Fruit fly (Drosophila melanogaster) whole organism, adult: ENCODE results near the gene CG9257.

Experiments used
- CG11617 ChIP-seq: fragments of 200-800 bp; sonication (Bioruptor generic); optimal IDR thresholded peaks from 2 replicates; lab custom pipeline; 2017; ENCODE audit warnings: mild to moderate bottlenecking, missing biosample characterization, missing genetic modification reagents, missing genetic modification characterization
- CG12768 ChIP-seq: fragments of 200-800 bp; sonication (Bioruptor generic); optimal IDR thresholded peaks from 2 replicates; lab custom pipeline; 2017; ENCODE audit warnings: missing biosample characterization, missing genetic modification characterization, mild to moderate bottlenecking, moderate library complexity, missing genetic modification reagents
- CG14711 ChIP-seq: fragments of 200-800 bp; sonication (Bioruptor generic); optimal IDR thresholded peaks from 2 replicates; lab custom pipeline; 2018; ENCODE audit warnings: missing biosample characterization, mild to moderate bottlenecking, missing genetic modification characterization, moderate library complexity
- CG1620 ChIP-seq: fragments of 200-800 bp; sonication (Bioruptor generic); optimal IDR thresholded peaks from 2 replicates; lab custom pipeline; 2016; ENCODE audit warnings: missing biosample characterization, missing genetic modification characterization
- CG33017 ChIP-seq: fragments of 200-800 bp; sonication (Bioruptor generic); optimal IDR thresholded peaks from 2 replicates; lab custom pipeline; 2018; ENCODE audit warnings: missing biosample characterization, mild to moderate bottlenecking, missing genetic modification characterization, moderate library complexity
- CG5204 ChIP-seq: fragments of 200-800 bp; sonication (Bioruptor generic); optimal IDR thresholded peaks from 2 replicates; lab custom pipeline; 2016; ENCODE audit warnings: missing biosample characterization, missing genetic modification characterization
- CG7045 ChIP-seq: fragments of 200-800 bp; sonication (Bioruptor generic); optimal IDR thresholded peaks from 2 replicates; lab custom pipeline; 2017; ENCODE audit warnings: missing biosample characterization, mild to moderate bottlenecking, missing genetic modification characterization
- CG7101 ChIP-seq: fragments of 200-800 bp; sonication (Bioruptor generic); optimal IDR thresholded peaks from 2 replicates; lab custom pipeline; 2018; ENCODE audit warnings: missing biosample characterization, mild to moderate bottlenecking, missing genetic modification characterization, moderate library complexity
- Clk ChIP-seq: fragments of 200-800 bp; sonication (Bioruptor generic); optimal IDR thresholded peaks from 2 replicates; lab custom pipeline; 2017; ENCODE audit warnings: missing biosample characterization, missing genetic modification characterization
- Crg-1 ChIP-seq: fragments of 200-800 bp; sonication (Bioruptor generic); optimal IDR thresholded peaks from 2 replicates; lab custom pipeline; 2016; ENCODE audit warnings: missing biosample characterization, missing genetic modification characterization
- Hr96 ChIP-seq: fragments of 200-800 bp; sonication (Bioruptor generic); optimal IDR thresholded peaks from 2 replicates; lab custom pipeline; 2016; ENCODE audit warnings: missing biosample characterization, missing genetic modification characterization
- Mnt ChIP-seq: fragments of 200-800 bp; sonication (Bioruptor generic); optimal IDR thresholded peaks from 2 replicates; lab custom pipeline; 2016; ENCODE audit warnings: missing biosample characterization, mild to moderate bottlenecking, missing genetic modification characterization
- bab1 ChIP-seq: fragments of 200-800 bp; sonication (Bioruptor generic); optimal IDR thresholded peaks from 3 replicates; lab custom pipeline; 2019; ENCODE audit warnings: missing biosample characterization, mild to moderate bottlenecking, missing genetic modification characterization, moderate library complexity
- cic ChIP-seq: fragments of 200-800 bp; sonication (Bioruptor generic); optimal IDR thresholded peaks from 2 replicates; lab custom pipeline; 2017; ENCODE audit warnings: missing biosample characterization, mild to moderate bottlenecking, missing genetic modification characterization, moderate library complexity
- cnc ChIP-seq, 2 experiments: fragments of >200 bp; optimal IDR thresholded peaks; 2 replicates each; lab custom pipeline; 2017
- kay ChIP-seq: fragments of 200-800 bp; sonication (Bioruptor generic); peaks from one replicate; lab custom pipeline; 2016; ENCODE audit warnings: missing biosample characterization, missing genetic modification characterization, borderline replicate concordance
- ovo ChIP-seq: fragments of 200-800 bp; sonication (Bioruptor generic); optimal IDR thresholded peaks from 2 replicates; lab custom pipeline; 2016; ENCODE audit warnings: missing biosample characterization, missing genetic modification characterization
- pad ChIP-seq: fragments of 200-800 bp; sonication (Bioruptor generic); optimal IDR thresholded peaks from 3 replicates; lab custom pipeline; 2017; ENCODE audit warnings: missing biosample characterization, missing genetic modification characterization, mild to moderate bottlenecking, moderate library complexity, missing genetic modification reagents
- tj ChIP-seq: fragments of 200-800 bp; sonication (Bioruptor generic); optimal IDR thresholded peaks from 3 replicates; lab custom pipeline; 2017; ENCODE audit warnings: missing biosample characterization, mild to moderate bottlenecking, missing genetic modification characterization, moderate library complexity
- toe ChIP-seq: fragments of 200-800 bp; sonication (Bioruptor generic); optimal IDR thresholded peaks from 2 replicates; lab custom pipeline; 2016; ENCODE audit warnings: missing biosample characterization, missing genetic modification characterization

CG9257 gene

DNA sequence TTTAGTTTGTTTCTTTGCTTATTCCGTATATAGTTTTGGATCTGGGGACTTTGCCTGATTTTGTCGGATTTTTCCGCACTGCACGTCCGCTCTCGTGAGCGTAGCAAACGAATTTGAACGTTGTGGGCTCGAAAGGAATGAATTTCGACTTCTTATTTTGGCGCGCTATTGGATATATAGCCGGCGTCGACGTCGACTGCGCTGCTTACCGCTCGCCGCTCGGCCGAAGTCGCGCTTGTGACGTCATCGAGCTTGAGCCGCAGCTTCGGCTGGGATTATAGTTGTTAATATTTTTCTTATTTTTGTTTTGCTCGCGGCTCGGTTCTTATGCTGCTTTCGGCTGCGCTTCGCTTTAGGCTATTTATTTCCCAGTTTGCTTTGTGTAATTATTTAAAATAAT, 32.8 kb upstream of the CG9257 start:
- TF ChIP-seq CG12768 (GFP tag; lab: Kevin White, UChicago) (no peak), Crg-1 (GFP tag; lab: Kevin White, UChicago) (no peak), kay (GFP tag; lab: Kevin White, UChicago) (no peak), Mnt (GFP tag; lab: Kevin White, UChicago) (no peak)

DNA sequence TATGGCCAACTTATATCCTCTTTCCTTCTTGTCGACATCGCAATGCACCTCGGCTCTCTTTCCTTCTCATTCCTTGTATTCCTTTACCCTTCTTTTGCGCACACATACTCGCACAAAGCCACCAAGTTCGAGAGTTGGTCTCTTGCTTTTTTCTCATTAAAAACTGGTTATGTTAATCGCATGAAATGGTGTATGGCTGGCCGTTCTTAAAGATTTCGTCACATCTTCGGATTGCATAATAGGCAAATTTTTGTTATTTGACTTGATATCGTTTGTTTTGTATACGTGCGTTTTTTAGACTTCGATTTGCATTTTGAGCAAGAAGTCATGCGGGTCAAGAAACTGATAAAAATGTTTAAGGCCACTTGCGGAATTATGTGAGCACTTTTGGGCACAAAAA, 31.7 kb upstream of the CG9257 start:
- TF ChIP-seq pad (GFP tag; lab: Kevin White, UChicago) (no peak), CG14711 (no peak), CG33017 (tag; lab: Kevin White, UChicago) (no peak), CG7045 (GFP tag; lab: Kevin White, UChicago) (no peak), ovo (GFP tag; lab: Kevin White, UChicago) (no peak), CG1620 (GFP tag; lab: Kevin White, UChicago) (no peak)

dm6 chr2L:21071435-21071834, 31.1 kb upstream of the CG9257 start, which contains the start of gene CG9265:
TSS of gene CG9265 (minus strand) at chr2L:21071502.
- no peak for TF ChIP-seq tj (GFP tag; lab: Kevin White, UChicago)
- TF ChIP-seq cnc (optimal IDR thresholded peaks at IDR 0.05; lab: Kevin White, UChicago), result no peak
- TF ChIP-seq CG1620 (GFP tag; lab: Kevin White, UChicago), result no peak
- TF ChIP-seq CG5204, result peak; percentile 31
- TF ChIP-seq CG14711, result peak; percentile 72
- TF ChIP-seq CG12768 (GFP tag; lab: Kevin White, UChicago), result no peak

DNA sequence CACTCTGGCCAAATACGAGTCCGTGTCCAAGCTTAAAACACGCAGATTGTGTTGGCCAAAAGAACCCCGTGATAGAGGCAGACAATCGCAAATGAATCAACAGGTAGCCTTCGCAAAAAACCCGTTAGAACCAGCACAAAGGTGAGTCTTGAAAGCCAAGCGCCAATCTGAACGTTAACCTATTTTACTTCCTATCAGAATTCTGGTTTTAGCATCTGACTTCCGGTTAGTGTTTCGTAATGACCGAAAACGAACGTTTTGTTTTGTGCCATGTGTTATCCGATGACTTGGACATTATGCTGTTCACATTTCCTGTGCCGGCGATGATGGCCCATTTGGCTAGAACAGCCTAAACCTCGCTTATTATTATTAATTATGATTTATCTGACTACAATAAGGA, 30.2 kb upstream of the CG9257 start:
- TF ChIP-seq bab1 (GFP tag; lab: Kevin White, UChicago) (no peak), CG33017 (tag; lab: Kevin White, UChicago) (no peak), kay (GFP tag; lab: Kevin White, UChicago) (no peak), Hr96 (GFP tag; lab: Kevin White, UChicago) (no peak), Crg-1 (GFP tag; lab: Kevin White, UChicago) (no peak), cnc (optimal IDR thresholded peaks at IDR 0.05; lab: Kevin White, UChicago) (no peak), CG7101 (tag; lab: Kevin White, UChicago) (no peak), CG1620 (GFP tag; lab: Kevin White, UChicago) (no peak), CG5204 (no peak), cic (GFP tag; lab: Kevin White, UChicago) (no peak), tj (GFP tag; lab: Kevin White, UChicago) (no peak), CG11617 (GFP tag; lab: Kevin White, UChicago) (no peak), ovo (GFP tag; lab: Kevin White, UChicago) (no peak), CG7045 (GFP tag; lab: Kevin White, UChicago) (no peak), Mnt (GFP tag; lab: Kevin White, UChicago) (no peak)

- TF ChIP-seq bab1 (GFP tag; lab: Kevin White, UChicago) (no peak), ovo (GFP tag; lab: Kevin White, UChicago) (no peak), CG11617 (GFP tag; lab: Kevin White, UChicago) (no peak), toe (GFP tag; lab: Kevin White, UChicago) (no peak)
Observed at dm6 chr2L:21073300-21073699, 29.2 kb upstream of the CG9257 start.

DNA sequence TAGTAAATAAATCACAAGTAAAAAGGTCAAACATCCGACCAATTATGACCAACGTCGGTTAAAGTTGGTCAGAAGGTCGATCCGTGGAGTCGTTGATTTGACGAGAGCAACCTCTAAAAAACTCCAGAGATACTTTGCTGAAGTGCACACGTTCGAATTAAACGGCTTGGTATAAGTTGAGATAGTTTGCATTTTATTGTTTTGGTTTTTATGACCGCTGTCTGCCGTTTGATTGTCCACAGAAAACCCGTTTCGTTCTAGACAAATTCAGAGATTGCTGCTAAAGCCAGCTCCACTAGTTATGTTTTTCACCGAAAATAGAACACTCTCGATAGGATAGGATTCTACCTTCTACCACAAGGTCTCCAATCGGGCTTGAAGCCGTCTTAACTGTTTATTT, 28.7 kb upstream of the CG9257 start:
- TF ChIP-seq CG11617 (GFP tag; lab: Kevin White, UChicago), result no peak
- no peak for TF ChIP-seq Mnt (GFP tag; lab: Kevin White, UChicago)
- TF ChIP-seq CG1620 (GFP tag; lab: Kevin White, UChicago), result no peak
- TF ChIP-seq CG7045 (GFP tag; lab: Kevin White, UChicago), result no peak
- TF ChIP-seq cnc (optimal IDR thresholded peaks at IDR 0.05; lab: Kevin White, UChicago), result no peak
- TF ChIP-seq CG7101 (tag; lab: Kevin White, UChicago), result no peak
- no peak for TF ChIP-seq bab1 (GFP tag; lab: Kevin White, UChicago)
- TF ChIP-seq CG12768 (GFP tag; lab: Kevin White, UChicago), result no peak
- no peak for TF ChIP-seq Hr96 (GFP tag; lab: Kevin White, UChicago)
- no peak for TF ChIP-seq tj (GFP tag; lab: Kevin White, UChicago)
- no peak for TF ChIP-seq toe (GFP tag; lab: Kevin White, UChicago)
- TF ChIP-seq CG14711, result no peak
- no peak for TF ChIP-seq CG5204
- no peak for TF ChIP-seq ovo (GFP tag; lab: Kevin White, UChicago)
- TF ChIP-seq CG33017 (tag; lab: Kevin White, UChicago), result no peak
- no peak for TF ChIP-seq pad (GFP tag; lab: Kevin White, UChicago)
- TF ChIP-seq Clk, result no peak
- no peak for TF ChIP-seq Crg-1 (GFP tag; lab: Kevin White, UChicago)
- TF ChIP-seq kay (GFP tag; lab: Kevin White, UChicago), result no peak

dm6 chr2L:21075105-21075504, 27.4 kb upstream of the CG9257 start, which contains the start of gene tadr:
TSS of gene tadr (plus strand) at chr2L:21075405.
- TF ChIP-seq CG5204 (no peak), cnc (optimal IDR thresholded peaks at IDR 0.05; lab: Kevin White, UChicago) (no peak), CG7101 (tag; lab: Kevin White, UChicago) (no peak), CG14711 (no peak)
